Worm (Caenorhabditis elegans) whole organism, L4/young adult: ENCODE data around the gene sde-2.

Source experiments
- W03F9.2 ChIP-seq: fragments of 150-350 bp; optimal IDR thresholded peaks from 2 replicates; lab custom pipeline; 2014; ENCODE audit warnings: missing biosample characterization, missing genetic modification characterization
- dao-5 ChIP-seq: sonication (generic microtip); optimal IDR thresholded peaks from 2 replicates; lab custom pipeline; 2016; ENCODE audit warnings: missing genotype, missing genetic modification characterization, moderate library complexity, missing compliant biosample characterization
- him-1 ChIP-seq: sonication (generic microtip); optimal IDR thresholded peaks from 2 replicates; lab custom pipeline; 2016; ENCODE audit warnings: missing genotype, missing genetic modification reagents, missing genetic modification characterization, missing compliant biosample characterization

The sde-2 gene

DNA sequence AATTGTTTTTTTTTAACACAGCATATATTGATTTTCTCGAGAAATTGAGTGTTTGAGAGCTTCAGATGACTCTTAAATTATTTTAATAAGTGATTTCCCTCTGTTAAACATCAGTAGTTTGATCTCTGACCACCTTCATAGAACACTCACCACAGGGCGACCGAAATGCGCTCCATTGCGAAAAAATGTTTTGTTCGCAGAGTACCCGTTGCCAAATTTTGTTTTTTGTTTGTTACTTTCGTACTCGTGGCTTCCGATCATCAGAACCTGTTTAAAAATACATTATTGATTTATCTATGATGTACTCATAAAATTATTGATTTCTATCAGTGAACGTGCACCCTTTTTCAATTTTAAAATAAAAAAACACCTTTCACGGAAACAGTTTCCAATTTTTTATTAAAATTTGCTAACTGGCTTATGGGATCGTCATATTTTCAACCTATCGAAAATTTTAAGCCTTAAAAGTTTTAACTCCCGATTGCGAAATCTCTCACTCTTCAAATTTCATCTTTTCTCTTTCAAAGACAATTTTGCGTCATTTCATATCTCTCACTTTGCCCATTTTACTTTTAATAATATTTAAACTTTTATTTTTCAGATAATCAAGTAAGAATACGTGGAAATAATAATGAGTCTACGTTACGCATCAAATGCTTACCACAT is 33.4 kb downstream of the sde-2 start, which contains the start of gene letm-1:
TSS of gene letm-1 (plus strand) at position 598 of the 666 bp plus-strand sequence.
- TF ChIP-seq him-1 (tag; lab: Kevin White, UChicago) = no peak
- no peak for TF ChIP-seq W03F9.2 (tag; lab: Kevin White, UChicago)
- no peak for TF ChIP-seq dao-5 (tag; lab: Kevin White, UChicago)

DNA sequence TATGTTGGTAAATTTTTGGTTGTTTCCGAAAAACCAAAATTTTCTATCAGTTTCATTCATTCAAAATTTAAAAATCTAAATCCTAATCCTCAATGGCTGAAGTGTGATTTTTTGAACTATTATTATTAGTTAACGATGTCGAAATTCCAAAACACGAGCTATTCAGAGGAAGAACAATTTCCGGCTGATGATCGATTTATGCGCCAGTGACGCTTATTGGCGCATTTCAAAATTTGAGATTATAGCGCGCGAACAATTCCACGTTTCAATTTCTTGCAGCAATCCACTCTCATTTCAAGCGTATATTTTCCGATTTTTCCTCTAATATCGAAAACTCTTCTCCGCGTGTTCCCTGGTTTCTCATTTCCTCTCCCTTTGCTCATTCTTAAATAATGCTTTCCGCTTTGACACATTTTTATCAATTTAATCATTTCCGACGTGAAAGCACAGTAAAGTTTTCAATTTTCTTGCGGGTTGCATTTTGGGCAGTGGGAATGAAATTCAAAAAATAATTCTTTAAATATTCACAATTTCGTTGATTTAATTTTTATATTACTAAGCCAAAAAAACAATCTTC is 37.1 kb downstream of the sde-2 start:
- TF ChIP-seq him-1 (tag; lab: Kevin White, UChicago) = no peak
- TF ChIP-seq dao-5 (tag; lab: Kevin White, UChicago) = no peak
- TF ChIP-seq W03F9.2 (tag; lab: Kevin White, UChicago) = no peak

DNA sequence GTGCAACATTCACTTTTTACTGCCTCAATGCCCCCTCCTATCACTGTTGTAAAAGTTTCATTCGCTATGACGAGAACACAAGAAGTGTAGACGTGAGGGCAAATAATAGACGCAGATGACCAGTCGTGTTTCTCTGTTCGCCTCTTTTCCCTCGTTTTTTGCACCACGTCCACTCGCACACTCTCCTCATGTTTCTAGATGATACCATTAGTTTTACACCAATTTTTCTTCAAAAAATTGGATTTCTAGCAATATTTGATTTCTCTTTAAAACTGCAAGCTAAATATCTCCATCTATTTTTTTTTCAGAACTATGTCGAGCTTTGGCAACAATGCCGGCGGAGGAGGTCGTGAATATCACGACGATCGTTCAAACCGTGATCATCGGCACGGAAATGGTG is 37.7 kb downstream of the sde-2 start, which contains the start of gene rde-12:
TSS of gene rde-12 (plus strand) at position 301 of the 400 bp plus-strand sequence.
- no peak for TF ChIP-seq dao-5 (tag; lab: Kevin White, UChicago)
- TF ChIP-seq W03F9.2 (tag; lab: Kevin White, UChicago) = no peak

DNA sequence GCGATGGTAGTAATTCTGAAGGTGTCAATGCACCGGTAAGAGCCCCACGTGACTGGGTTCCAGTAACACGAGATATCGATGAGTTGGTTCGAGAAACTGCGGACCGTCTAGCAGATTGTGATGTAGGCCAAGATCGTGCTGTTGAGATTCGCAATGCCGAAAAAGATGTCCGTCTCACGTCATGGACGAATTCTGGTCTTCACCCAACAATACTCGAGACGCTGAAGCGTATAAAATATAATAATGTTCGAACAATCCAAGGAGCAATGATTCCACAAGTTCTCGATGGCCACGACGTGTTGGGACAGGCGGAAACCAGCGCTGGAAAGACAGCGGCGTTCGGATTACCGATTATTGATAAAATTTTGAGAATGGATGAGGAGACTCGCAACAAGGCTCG is 39.1 kb downstream of the sde-2 start:
- TF ChIP-seq dao-5 (tag; lab: Kevin White, UChicago) = no peak
- TF ChIP-seq W03F9.2 (tag; lab: Kevin White, UChicago) = no peak
- no peak for TF ChIP-seq him-1 (tag; lab: Kevin White, UChicago)

DNA sequence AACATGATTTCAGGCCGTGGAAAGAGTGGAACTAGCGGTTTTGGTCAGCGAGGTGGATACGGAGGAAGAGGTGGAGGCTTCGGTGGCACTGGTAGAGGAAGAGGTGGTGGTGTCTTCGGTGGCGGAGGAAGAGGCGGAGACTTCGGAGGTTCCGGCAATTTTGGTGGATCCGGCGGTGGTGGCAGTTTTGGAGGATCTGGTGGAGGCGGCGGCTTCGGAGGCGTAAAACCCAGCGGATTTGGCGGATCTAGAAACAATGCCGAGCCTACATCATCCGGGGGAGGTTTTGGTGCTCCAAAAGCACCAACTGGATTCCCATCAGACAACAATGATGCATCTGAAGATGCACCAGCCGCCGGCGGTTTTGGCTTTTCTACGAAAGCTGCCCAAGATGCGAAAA is 41.0 kb downstream of the sde-2 start:
- TF ChIP-seq W03F9.2 (tag; lab: Kevin White, UChicago) (no peak), him-1 (tag; lab: Kevin White, UChicago) (no peak), dao-5 (tag; lab: Kevin White, UChicago) (no peak)

DNA sequence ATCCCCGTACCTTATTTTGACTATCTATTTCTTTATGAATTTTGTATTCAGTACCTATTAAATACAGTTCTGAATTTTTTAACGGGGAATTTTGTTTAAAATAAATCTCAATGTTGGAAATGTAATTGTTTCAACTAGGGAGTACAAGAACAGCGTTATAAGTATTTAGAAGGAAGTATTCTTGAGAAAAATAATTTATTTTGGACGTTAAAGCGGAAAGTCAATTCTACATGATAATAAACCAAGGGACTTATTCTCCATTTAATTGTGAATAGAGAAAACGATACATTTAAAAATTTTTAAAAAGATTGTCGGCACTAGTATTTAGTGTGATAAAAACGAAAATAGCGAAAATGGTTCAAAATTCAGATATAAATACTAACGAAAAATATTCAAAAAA is 41.8 kb downstream of the sde-2 start:
- TF ChIP-seq W03F9.2 (tag; lab: Kevin White, UChicago) (no peak), him-1 (tag; lab: Kevin White, UChicago) (no peak), dao-5 (tag; lab: Kevin White, UChicago) (no peak)

DNA sequence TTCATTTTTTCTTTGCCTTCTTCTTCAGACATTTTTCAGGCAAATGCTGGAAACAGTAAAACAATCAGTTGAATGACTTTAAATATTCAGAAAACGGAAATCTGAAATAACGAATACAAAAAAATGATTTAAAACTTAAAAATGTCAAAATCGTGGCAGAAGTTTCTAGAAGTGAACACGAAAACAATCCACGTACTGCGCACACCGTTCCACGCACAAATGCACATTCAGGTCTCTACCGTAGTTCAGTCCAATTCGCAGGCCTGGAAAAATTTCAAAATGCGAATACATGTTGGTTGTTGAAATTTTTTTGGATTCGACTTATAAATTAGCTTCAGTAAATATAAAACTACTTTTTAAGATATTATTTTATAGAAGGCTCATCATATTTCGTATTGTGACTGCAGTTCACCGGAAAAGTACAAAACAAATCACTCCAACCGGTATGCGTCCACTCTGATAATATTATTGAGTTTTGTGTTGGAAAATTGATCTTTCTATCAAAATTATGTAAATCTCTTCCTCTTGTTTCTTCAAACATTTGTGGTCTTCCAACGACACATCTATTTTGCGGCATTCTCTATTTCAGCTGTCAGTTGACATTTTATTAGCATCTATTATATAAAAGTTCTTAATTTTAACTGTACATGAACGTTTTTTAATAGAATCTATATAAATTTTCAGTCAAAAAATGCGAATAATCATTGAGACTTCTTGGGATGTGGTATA is 44.7 kb downstream of the sde-2 start, which contains the start of the genes mip-2 and F58G11.4:
TSS of gene mip-2 (minus strand) at position 48 of the 729 bp plus-strand sequence.
TSS of gene F58G11.4 (plus strand) at position 679 of the 729 bp plus-strand sequence.
- TF ChIP-seq W03F9.2 (tag; lab: Kevin White, UChicago) (no peak), dao-5 (tag; lab: Kevin White, UChicago) (no peak)

DNA sequence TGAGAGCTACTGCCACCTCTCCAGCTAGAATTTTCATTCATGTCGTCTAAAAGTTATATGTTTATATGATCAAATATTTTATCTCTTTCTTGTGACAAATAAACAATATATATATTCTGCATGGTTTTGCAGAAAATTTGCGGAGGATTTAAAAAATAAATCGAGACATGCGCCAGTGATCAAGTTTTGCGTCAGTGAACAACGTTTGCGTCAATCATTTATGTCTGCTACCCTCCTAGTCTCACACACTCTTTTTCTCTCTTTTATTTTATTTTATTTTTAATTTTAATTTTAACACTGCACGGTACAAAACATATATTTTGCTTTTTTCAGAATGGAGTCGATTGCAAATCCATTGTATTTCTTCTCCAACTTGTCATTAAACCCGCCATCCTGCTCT is 51.2 kb downstream of the sde-2 start, which contains the start of the genes tag-65 and ccz-1:
TSS of gene tag-65 (minus strand) at position 46 of the 400 bp plus-strand sequence.
TSS of gene ccz-1 (plus strand) at position 334 of the 400 bp plus-strand sequence.
- peak; percentile 54 for TF ChIP-seq him-1 (tag; lab: Kevin White, UChicago)
- peak; percentile 85 for TF ChIP-seq W03F9.2 (tag; lab: Kevin White, UChicago)
- TF ChIP-seq dao-5 (tag; lab: Kevin White, UChicago) = no peak
